Fruit fly (Drosophila melanogaster): ENCODE data around the gene CG15561.

Gene CG15561

DNA sequence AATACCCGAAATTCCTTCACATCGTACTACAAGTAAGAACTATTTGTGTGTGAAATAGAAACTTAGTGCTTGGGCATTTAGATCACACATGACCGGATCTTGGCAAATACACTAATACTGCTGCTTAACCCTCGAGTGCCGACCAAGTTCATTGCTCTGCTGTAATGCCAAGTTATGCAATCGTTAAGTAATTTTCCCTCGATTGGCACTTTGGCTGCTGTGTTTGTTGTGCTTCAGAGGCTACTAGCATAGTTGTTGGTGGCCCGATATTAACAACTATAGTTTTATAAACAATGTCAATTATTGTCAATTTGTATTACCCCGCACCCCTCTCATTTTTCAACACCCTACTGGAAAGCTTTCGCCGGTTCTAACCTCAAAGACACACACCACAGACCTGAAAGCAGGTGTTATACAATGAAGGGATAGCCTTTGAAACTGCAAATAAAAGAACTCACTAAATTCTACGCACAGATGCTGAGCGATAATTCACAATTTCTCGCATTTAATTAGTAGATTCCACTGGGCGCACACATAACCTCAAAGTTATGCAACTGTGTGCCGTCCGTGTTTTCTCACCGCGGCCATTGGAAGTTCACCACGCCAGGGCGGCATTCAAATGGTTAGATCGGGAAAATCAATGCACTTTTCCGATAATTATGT lies 2.6 kb upstream of the CG15561 start (continued):
- TF ChIP-seq CG10959 (GFP tag; IDR thresholded peaks at IDR 0.05) (no peak), zf30C (GFP tag; optimal IDR thresholded peaks at IDR 0.05) (no peak), gro (GFP tag; optimal IDR thresholded peaks at IDR 0.05) (no peak), HLH3B (GFP tag; IDR thresholded peaks at IDR 0.05) (no peak), CG4820 (GFP tag; optimal IDR thresholded peaks at IDR 0.05) (no peak), CG10431 (GFP tag; optimal IDR thresholded peaks at IDR 0.05) (peak; percentile 53), peb (GFP tag; IDR thresholded peaks at IDR 0.05) (no peak), dm (GFP tag; optimal IDR thresholded peaks at IDR 0.05) (peak; percentile 62), CG18764 (GFP tag; optimal IDR thresholded peaks at IDR 0.05) (no peak), CG6813 (GFP tag; optimal IDR thresholded peaks at IDR 0.05) (no peak), Elba2 (GFP tag; optimal IDR thresholded peaks at IDR 0.05) (no peak), NFAT (GFP tag; IDR thresholded peaks at IDR 0.05) (no peak), CG13296 (GFP tag; optimal IDR thresholded peaks at IDR 0.05) (peak; percentile 4)

dm6 chr3R:31213227-31213626 lies 2.5 kb downstream of the CG15561 start, which contains the start of the genes Zwilch and CG1542:
Zwilch (minus strand) TSS chr3R:31213376.
CG1542 (plus strand) TSS chr3R:31213458.
- peak; percentile 41 for TF ChIP-seq CG17829 (tag; optimal IDR thresholded peaks at IDR 0.05)
- TF ChIP-seq unc-4 (GFP tag; IDR thresholded peaks at IDR 0.05; ENCODE audit: partially characterized antibody) = peak; percentile 80
- no peak for TF ChIP-seq CG3847 (GFP tag; IDR thresholded peaks at IDR 0.05)
- TF ChIP-seq CG14860 (GFP tag; IDR thresholded peaks at IDR 0.05; ENCODE audit: partially characterized antibody) = peak; percentile 66
- no peak for TF ChIP-seq gcm2 (GFP tag; optimal IDR thresholded peaks at IDR 0.05)
- TF ChIP-seq nerfin-2 (GFP tag; IDR thresholded peaks at IDR 0.05; ENCODE audit: partially characterized antibody) = peak; percentile 79
- no peak for TF ChIP-seq kay (GFP tag; optimal IDR thresholded peaks at IDR 0.05)
- TF ChIP-seq vvl (GFP tag; IDR thresholded peaks at IDR 0.05) = peak; percentile 57; the same call in 1 of the 2 replicates
- no peak for TF ChIP-seq CTCF (GFP tag; optimal IDR thresholded peaks at IDR 0.05)
- TF ChIP-seq CG9932 (GFP tag; IDR thresholded peaks at IDR 0.05) = 0 out of 2 replicates have a peak, but pooled peaks have one; percentile 8
- TF ChIP-seq CG7372 (GFP tag; IDR thresholded peaks at IDR 0.05) = no peak
- TF ChIP-seq B-H2 (GFP tag; optimal IDR thresholded peaks at IDR 0.05) = no peak
- TF ChIP-seq CG13287 (GFP tag; IDR thresholded peaks at IDR 0.05; ENCODE audit: partially characterized antibody) = peak; percentile 86
- no peak for TF ChIP-seq HHEX (GFP tag; optimal IDR thresholded peaks at IDR 0.05)
- peak; percentile 72 for TF ChIP-seq CG15514 (GFP tag; optimal IDR thresholded peaks at IDR 0.05)
- no peak for TF ChIP-seq Taf1 (GFP tag; IDR thresholded peaks at IDR 0.05)
- TF ChIP-seq slp2 (GFP tag; optimal IDR thresholded peaks at IDR 0.05) = no peak
- TF ChIP-seq Max (GFP tag; optimal IDR thresholded peaks at IDR 0.05) = peak; percentile 78
- TF ChIP-seq Atf6 (GFP tag; IDR thresholded peaks at IDR 0.05) = no peak
- TF ChIP-seq CG2129 (GFP tag; IDR thresholded peaks at IDR 0.05; ENCODE audit: partially characterized antibody) = no peak
- TF ChIP-seq ftz-f1 (GFP tag; optimal IDR thresholded peaks at IDR 0.05) = peak; percentile 6
- TF ChIP-seq ssp (GFP tag; IDR thresholded peaks at IDR 0.05) = peak; percentile 34; the same call in 1 of the 2 replicates
- no peak for TF ChIP-seq Nf-YA (GFP tag; IDR thresholded peaks at IDR 0.05)
- TF ChIP-seq btn (GFP tag; optimal IDR thresholded peaks at IDR 0.05) = no peak
- peak; percentile 78 for TF ChIP-seq CG16813 (GFP tag; IDR thresholded peaks at IDR 0.05; ENCODE audit: partially characterized antibody)
- TF ChIP-seq en (GFP tag; optimal IDR thresholded peaks at IDR 0.05) = no peak
- TF ChIP-seq amos (GFP tag; IDR thresholded peaks at IDR 0.05; ENCODE audit: partially characterized antibody) = peak; percentile 79
- TF ChIP-seq CG3407 (GFP tag; optimal IDR thresholded peaks at IDR 0.05) = no peak
- peak; percentile 97 for TF ChIP-seq E2f2 (GFP tag; IDR thresholded peaks at IDR 0.05)
- TF ChIP-seq CG4617 (GFP tag; optimal IDR thresholded peaks at IDR 0.05; ENCODE audit: borderline replicate concordance) = peak; percentile 65
- TF ChIP-seq CG1529 (GFP tag; optimal IDR thresholded peaks at IDR 0.05) = no peak
- no peak for TF ChIP-seq NC2β (GFP tag; optimal IDR thresholded peaks at IDR 0.05)
- TF ChIP-seq vnd (GFP tag; IDR thresholded peaks at IDR 0.05; ENCODE audit: partially characterized antibody) = peak; percentile 60; the same call in 2 of the 3 replicates
- no peak for TF ChIP-seq Asciz (GFP tag; optimal IDR thresholded peaks at IDR 0.05)
- peak; percentile 96 for TF ChIP-seq dm (GFP tag; optimal IDR thresholded peaks at IDR 0.05)
- TF ChIP-seq sim (GFP tag; IDR thresholded peaks at IDR 0.05) = no peak
- TF ChIP-seq Dp (GFP tag; optimal IDR thresholded peaks at IDR 0.05) = peak; percentile 93
- TF ChIP-seq so (GFP tag; IDR thresholded peaks at IDR 0.05) = no peak
